Fruit fly (Drosophila melanogaster) Kc167 (cell line): ENCODE data around the gene CG42324.

ENCODE experiments used
- Myc ChIP-seq: fragments of >200 bp; optimal IDR thresholded peaks from 2 replicates; lab custom pipeline; 2017; ENCODE audit warnings: missing external identifiers
- Sin3A ChIP-seq: fragments of >200 bp; optimal IDR thresholded peaks from 2 replicates; lab custom pipeline; 2018; ENCODE audit warnings: missing external identifiers
- h ChIP-seq: fragments of >200 bp; optimal IDR thresholded peaks from 3 replicates; lab custom pipeline; 2018; ENCODE audit warnings: missing external identifiers
- insv ChIP-seq: fragments of >200 bp; optimal IDR thresholded peaks from 3 replicates; lab custom pipeline; 2018; ENCODE audit warnings: missing external identifiers
- psq ChIP-seq: fragments of >200 bp; optimal IDR thresholded peaks from 2 replicates; lab custom pipeline; 2017; ENCODE audit warnings: missing external identifiers
- ttk ChIP-seq: sonication (Bioruptor generic); optimal IDR thresholded peaks from 2 replicates; lab custom pipeline; 2017; ENCODE audit warnings: missing external identifiers

Gene CG42324

DNA sequence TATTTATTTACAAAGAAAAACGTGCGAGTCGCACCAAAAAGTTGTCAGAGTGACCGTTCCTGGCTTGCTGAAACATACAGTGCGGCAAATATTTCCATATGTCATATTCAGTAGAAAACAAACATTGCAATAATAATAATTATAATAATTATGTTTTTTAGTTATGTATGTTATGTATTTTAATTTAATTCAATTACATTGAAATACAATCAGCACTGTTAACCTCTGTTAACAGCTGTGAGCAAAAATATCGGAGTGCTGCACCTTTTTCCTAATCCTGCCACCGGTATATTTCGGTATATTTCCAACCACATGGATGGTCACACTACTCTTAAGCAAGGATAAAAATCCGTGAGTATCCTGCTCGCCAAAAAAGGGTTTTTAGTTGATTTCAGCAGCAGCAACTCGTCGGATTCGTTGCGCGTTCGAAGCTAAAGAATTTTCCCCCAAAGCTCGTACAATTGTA is at the start of gene CG42324, which contains the start of gene CG32267:
Gene CG42324 (plus strand): TSS at position 385 of the 466 bp plus-strand sequence.
Gene CG32267 (minus strand): TSS at position 51 of the 466 bp plus-strand sequence.
- TF ChIP-seq Myc (lab: Kevin White, UChicago) (no peak), psq (lab: Kevin White, UChicago) (no peak), h (lab: Kevin White, UChicago) (no peak), insv (lab: Kevin White, UChicago) (no peak), ttk (lab: Kevin White, UChicago) (no peak)

DNA sequence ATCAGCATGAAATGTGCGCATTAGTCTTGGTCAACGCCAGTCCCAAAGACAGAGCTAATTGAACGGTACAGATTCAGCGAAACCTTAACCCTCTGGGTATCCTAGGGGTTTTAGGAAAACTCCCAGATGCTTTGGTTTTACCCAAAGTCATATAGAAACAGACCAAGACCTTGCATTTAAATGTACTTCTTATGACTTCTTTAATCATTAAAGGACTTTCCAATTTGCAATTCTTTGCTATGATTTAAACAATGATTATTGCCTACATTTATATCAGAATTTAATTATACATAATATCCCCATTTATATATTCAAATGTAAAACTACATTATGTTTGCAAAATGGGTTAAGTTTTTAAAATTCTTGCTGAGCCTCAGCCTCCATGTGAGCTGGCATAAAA is 49.2 kb upstream of the CG42324 start:
- no peak for TF ChIP-seq ttk (lab: Kevin White, UChicago)
- no peak for TF ChIP-seq Sin3A (lab: Kevin White, UChicago)
- no peak for TF ChIP-seq psq (lab: Kevin White, UChicago)
- no peak for TF ChIP-seq Myc (lab: Kevin White, UChicago)

DNA sequence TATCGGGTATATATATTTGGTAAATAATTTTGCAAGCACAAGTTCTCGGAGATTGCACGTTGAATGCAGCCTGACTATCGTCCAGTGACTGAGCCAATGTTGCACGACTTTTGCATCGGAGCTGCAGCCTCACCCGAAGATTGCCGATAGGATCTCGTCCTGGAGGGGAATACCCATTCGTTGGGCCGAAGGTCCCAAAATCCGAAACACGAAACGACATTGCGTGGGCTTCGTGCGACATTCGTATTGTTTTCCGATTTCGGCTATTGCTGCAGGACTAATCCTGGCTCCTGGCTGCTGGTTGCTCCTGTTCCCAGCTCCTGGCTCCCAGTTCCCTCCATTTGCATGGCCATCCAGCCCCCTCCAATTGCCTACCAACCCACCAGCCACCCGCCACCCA is 47.4 kb upstream of the CG42324 start, which contains the start of gene sty:
Gene sty (minus strand): TSS at position 90 of the 400 bp plus-strand sequence.
- no peak for TF ChIP-seq psq (lab: Kevin White, UChicago)
- TF ChIP-seq ttk (lab: Kevin White, UChicago) = no peak
- no peak for TF ChIP-seq Myc (lab: Kevin White, UChicago)
- no peak for TF ChIP-seq insv (lab: Kevin White, UChicago)
- TF ChIP-seq Sin3A (lab: Kevin White, UChicago) = no peak
- TF ChIP-seq h (lab: Kevin White, UChicago) = no peak

DNA sequence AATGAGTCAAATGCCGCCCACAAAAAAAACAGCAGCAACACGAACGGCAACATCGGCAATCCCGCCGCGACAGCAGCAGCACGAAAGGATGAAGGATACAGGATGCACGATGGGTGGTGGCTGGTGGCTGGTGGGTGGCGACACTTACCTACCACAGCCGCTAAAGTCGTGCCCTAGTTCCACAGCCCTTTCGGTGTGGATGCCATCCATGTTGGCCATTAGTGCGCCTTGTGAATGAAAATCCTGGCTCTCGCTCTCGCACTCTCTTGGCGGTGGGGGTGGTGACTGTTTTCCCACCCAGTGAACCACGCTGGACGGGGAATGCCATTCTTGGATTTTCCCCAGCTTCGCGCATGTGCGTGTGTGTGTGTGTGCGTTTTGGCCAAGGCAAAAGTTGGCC is 45.2 kb upstream of the CG42324 start:
- TF ChIP-seq Sin3A (lab: Kevin White, UChicago) (no peak), Myc (lab: Kevin White, UChicago) (no peak), insv (lab: Kevin White, UChicago) (no peak), ttk (lab: Kevin White, UChicago) (no peak), h (lab: Kevin White, UChicago) (no peak), psq (lab: Kevin White, UChicago) (no peak)

DNA sequence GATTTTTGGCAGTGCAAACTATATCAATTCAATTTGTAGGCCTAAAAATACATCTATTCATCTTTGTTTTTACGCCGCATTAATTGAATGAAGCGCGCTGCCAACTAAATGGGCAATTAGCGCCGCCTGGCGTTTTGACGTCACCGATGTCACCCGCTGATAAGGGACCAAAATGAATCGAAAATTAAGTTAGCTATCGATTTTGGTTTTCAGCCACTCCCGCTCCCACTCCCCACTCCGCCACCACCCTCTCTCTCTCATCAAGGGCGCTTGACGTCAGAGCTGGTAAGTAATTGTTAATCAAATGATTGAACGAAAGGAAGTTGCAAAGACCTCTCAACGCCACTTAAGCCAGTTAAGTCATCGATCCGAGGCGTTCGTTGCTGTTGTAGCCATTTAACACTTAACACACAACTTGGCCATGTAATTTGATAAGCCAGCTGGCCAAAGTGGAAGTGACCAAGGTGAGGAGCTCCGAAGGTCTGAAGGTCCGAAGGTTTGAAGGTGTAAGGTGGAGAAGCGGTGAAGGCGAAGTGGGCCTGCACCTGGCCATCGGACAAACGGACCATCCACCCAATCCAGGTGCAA is 41.1 kb upstream of the CG42324 start:
- TF ChIP-seq psq (lab: Kevin White, UChicago) (no peak), Sin3A (lab: Kevin White, UChicago) (no peak)

DNA sequence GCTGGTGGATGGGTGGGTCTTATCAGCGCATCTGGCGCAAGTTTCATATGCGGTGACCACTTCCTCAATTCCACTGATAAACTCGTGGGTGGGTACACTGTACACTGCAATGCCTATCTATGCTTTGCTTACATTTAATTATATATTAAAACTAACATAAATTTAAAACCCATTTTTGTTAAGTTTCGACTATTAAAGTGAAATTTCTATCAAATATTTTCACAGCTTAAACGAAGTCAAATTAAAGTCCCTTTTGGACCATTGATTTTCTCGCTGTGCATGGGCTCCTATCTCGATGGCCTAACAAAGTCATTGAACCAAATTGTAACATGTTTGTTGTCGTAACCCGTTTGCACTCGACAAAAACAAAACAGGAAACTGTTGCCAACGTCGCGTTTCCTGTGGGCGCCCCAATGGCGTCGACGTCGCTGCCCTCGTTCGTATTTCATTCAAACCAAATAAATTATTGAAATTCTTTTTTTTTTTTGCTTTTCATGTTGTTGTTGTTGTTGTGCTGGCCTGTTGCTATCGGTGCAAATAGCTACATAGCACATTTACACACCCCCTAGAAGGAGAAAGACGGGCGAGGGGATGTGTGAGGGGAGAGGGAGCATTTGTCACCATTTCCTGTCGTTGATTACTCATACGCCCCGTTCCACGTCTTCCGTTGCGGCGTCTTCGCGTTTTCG is 39.4 kb upstream of the CG42324 start:
- TF ChIP-seq Myc (lab: Kevin White, UChicago) (no peak), insv (lab: Kevin White, UChicago) (no peak), psq (lab: Kevin White, UChicago) (no peak), ttk (lab: Kevin White, UChicago) (no peak), Sin3A (lab: Kevin White, UChicago) (no peak), h (lab: Kevin White, UChicago) (no peak)

DNA sequence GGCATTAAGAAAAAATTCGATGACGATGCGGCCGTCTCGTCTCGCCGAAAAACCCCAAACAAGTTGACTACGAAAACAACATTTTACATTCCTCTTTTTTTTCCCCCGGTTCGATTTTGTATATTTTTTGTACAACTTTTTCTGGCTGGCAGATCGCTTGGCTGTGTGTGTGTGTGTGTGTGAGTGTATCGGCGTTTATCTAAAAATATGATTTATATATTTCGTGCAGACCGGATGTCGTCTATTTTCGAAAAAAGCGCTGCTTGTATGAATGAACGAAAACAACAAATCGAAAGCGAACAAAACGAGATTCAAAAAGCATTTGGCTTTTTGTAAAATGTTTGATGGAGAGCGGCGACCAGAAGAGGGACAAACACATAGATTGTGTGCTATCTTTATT is 38.3 kb upstream of the CG42324 start:
- TF ChIP-seq Sin3A (lab: Kevin White, UChicago) (no peak), ttk (lab: Kevin White, UChicago) (no peak), h (lab: Kevin White, UChicago) (no peak), psq (lab: Kevin White, UChicago) (no peak), Myc (lab: Kevin White, UChicago) (no peak), insv (lab: Kevin White, UChicago) (no peak)

DNA sequence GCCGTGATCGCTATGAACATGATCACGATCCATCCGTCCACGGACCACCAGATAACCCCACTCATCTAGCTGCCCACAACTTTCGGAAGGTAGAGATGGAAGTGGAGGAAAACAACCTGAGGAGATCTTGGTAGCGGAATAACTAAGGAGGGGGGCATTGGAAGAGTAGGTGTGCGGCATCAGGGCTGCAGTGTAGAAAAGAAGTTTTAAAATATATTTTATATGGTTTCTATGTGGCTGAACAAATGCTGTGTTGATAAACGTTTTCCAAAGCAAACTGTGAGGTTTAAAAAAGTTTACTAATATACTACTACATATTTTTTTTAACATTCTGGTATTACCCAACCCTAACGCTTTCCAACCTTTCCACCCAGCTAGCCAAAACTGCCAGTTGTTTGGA is 37.4 kb upstream of the CG42324 start:
- TF ChIP-seq Myc (lab: Kevin White, UChicago) = no peak
- TF ChIP-seq h (lab: Kevin White, UChicago) = no peak
- no peak for TF ChIP-seq ttk (lab: Kevin White, UChicago)
- TF ChIP-seq insv (lab: Kevin White, UChicago) = no peak
- no peak for TF ChIP-seq psq (lab: Kevin White, UChicago)
- TF ChIP-seq Sin3A (lab: Kevin White, UChicago) = no peak

DNA sequence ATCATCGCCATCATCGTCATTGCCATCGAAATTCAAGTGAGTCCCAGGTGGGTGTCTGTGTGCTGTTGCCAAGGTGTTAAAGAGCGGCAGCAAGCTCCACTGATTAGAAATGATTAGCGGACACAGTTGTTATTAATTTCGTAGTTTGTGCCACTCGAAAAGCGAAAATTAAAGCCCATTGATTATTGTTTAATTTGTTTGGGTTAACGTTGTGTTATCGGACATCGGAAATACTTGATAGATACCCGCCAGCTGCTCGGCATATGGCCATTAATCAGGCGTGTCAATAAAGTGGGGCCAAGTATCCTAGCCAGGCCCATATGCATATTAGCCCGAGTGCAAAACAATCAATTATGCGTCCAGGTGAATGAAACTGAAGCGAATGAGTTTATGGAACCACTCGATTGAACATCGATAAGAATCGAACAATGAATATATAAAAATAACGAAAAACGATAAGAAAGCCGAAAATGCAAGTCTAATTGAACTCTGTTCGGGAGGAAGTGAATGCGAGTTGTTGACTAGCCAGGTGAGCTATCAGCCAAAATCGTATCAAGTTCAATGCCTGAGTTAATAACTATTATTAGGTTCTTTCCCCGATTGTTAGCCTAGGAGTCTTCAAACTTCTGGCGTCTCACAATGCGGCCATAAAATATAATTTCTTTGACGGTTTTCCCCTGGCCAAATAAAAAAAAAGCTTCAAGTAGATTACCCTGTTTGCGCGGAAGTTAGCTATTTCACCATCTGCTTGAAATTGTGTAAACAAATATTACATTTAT is 36.5 kb upstream of the CG42324 start:
- no peak for TF ChIP-seq ttk (lab: Kevin White, UChicago)
- TF ChIP-seq h (lab: Kevin White, UChicago) = no peak
- no peak for TF ChIP-seq Sin3A (lab: Kevin White, UChicago)
- TF ChIP-seq Myc (lab: Kevin White, UChicago) = no peak
- no peak for TF ChIP-seq psq (lab: Kevin White, UChicago)

DNA sequence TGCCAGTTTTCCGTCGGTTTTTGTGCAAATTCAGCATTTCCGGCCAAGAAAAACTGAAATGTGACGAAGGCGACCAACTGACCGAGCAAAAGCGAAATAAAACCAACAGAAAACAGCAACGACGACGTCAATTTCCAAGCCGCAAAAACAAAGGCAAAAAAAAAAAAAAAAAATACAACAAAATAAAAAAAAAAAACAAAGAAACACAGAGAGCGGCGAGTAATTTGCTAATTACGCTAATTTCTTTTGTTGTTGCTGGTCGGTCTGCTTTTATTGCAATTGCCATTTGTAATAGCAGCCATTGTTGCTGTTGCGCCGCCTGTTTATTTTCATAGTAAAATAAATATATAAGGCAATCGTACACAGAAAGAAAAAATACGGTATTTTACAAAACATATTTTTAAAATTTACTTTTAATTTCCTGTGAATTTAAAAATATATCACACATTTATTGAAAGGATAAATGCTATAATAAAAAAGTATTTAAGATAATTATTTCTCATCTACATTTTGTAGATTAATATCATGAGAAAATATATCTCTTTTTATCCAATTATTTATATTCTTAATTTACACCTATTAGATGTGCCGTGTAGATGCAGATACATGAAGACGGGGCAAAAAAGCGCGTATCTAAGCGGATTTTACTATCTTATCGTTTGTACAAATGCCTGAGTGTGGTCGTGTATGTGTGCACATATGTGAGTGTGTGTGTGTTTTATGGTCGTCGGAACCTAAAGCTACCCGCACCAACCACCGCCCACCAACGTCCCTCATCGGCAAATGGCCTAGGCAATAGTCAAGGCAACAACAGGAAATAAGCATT is 35.2 kb upstream of the CG42324 start:
- TF ChIP-seq ttk (lab: Kevin White, UChicago) (no peak), Sin3A (lab: Kevin White, UChicago) (no peak), Myc (lab: Kevin White, UChicago) (no peak), insv (lab: Kevin White, UChicago) (no peak), psq (lab: Kevin White, UChicago) (no peak), h (lab: Kevin White, UChicago) (no peak)
